Worm (Caenorhabditis elegans) whole organism, young adult: Measurements from ENCODE around the gene str-20.

Source experiments
- B0336.3 ChIP-seq: fragments of 200-800 bp; sonication (Bioruptor generic); IDR thresholded peaks from 2 replicates; pipeline ENCODE4 v1.3.6; 2022; ENCODE audit warnings: missing genetic modification characterization, missing compliant biosample characterization
- C17E4.6 ChIP-seq: fragments of 200-800 bp; sonication (Bioruptor generic); IDR thresholded peaks from 2 replicates; pipeline ENCODE4 v1.3.6; 2022; ENCODE audit warnings: missing genetic modification reagents, missing genetic modification characterization, missing compliant biosample characterization
- Y53F4B.3 ChIP-seq: fragments of 200-800 bp; sonication (Bioruptor generic); IDR thresholded peaks from 2 replicates; pipeline ENCODE4 v1.3.6; 2022; ENCODE audit warnings: missing genetic modification reagents, missing genetic modification characterization, missing compliant biosample characterization
- Y53G8AR.9 ChIP-seq: fragments of 200-800 bp; sonication (Bioruptor generic); conservative IDR thresholded peaks from 2 replicates; pipeline ENCODE4 v1.3.6; 2022; ENCODE audit warnings: missing genetic modification reagents, missing genetic modification characterization, missing compliant biosample characterization
- ZK185.1 ChIP-seq: sonication (generic microtip); optimal IDR thresholded peaks from 2 replicates; lab custom pipeline; 2016; ENCODE audit warnings: mild to moderate bottlenecking, missing genetic modification characterization, missing compliant biosample characterization; ENCODE audit not compliant: poor library complexity, severe bottlenecking
- akir-1 ChIP-seq: fragments of 200-800 bp; sonication (Bioruptor generic); optimal IDR thresholded peaks from 2 replicates; lab custom pipeline; 2018; ENCODE audit warnings: mild to moderate bottlenecking, missing genetic modification characterization, moderate library complexity, missing compliant biosample characterization
- ama-1 ChIP-seq, 3 experiments: fragments of 150-350 bp in 1 of 3; sonication (generic microtip) in 2 of 3; optimal IDR thresholded peaks; 2 replicates each; lab custom pipeline; 2014 to 2018; ENCODE audit warnings: missing biosample characterization in 2 of 3, missing genetic modification characterization in 2 of 3, missing genetic modification reagents in 2 of 3
- bed-2 ChIP-seq: fragments of 200-800 bp; sonication (Bioruptor generic); IDR thresholded peaks from 2 replicates; pipeline ENCODE4 v1.3.6; 2022; ENCODE audit warnings: missing genetic modification reagents, missing genetic modification characterization, missing compliant biosample characterization
- ccch-3 ChIP-seq: fragments of 200-800 bp; sonication (Bioruptor generic); optimal IDR thresholded peaks from 2 replicates; lab custom pipeline; 2018; ENCODE audit warnings: mild to moderate bottlenecking, missing genetic modification characterization, missing compliant biosample characterization
- cebp-1 ChIP-seq, 2 experiments: fragments of 200-800 bp in 1 of 2; sonication (Bioruptor generic) in 1 of 2; sonication (generic microtip) in 1 of 2; IDR thresholded peaks in 1 of 2; optimal IDR thresholded peaks in 1 of 2; 2 replicates each; pipeline versions ENCODE4 v1.3.6 to Lab custom; 2017 to 2022; ENCODE audit warnings: missing compliant biosample characterization in 2 of 2, missing genetic modification characterization in 2 of 2, mild to moderate bottlenecking in 1 of 2, missing genetic modification reagents in 1 of 2, moderate library complexity in 1 of 2
- cebp-2 ChIP-seq: fragments of 200-800 bp; sonication (Bioruptor generic); IDR thresholded peaks from 2 replicates; pipeline ENCODE4 v1.3.6; 2022; ENCODE audit warnings: missing genetic modification characterization, missing compliant biosample characterization
- ceh-40 ChIP-seq: fragments of 200-800 bp; sonication (Bioruptor generic); IDR thresholded peaks from 2 replicates; pipeline ENCODE4 v1.3.6; 2022; ENCODE audit warnings: missing genetic modification characterization, missing compliant biosample characterization
- ceh-58 ChIP-seq: fragments of 200-800 bp; sonication (Bioruptor generic); IDR thresholded peaks from 2 replicates; pipeline ENCODE4 v1.3.6; 2022; ENCODE audit warnings: missing genetic modification characterization, missing compliant biosample characterization
- egl-44 ChIP-seq: fragments of 200-800 bp; sonication (Bioruptor generic); IDR thresholded peaks from 2 replicates; pipeline ENCODE4 v1.3.6; 2022; ENCODE audit warnings: missing genetic modification reagents, missing genetic modification characterization, missing compliant biosample characterization
- egrh-3 ChIP-seq: fragments of 200-800 bp; sonication (Bioruptor generic); IDR thresholded peaks from 2 replicates; pipeline ENCODE4 v1.3.6; 2022; ENCODE audit warnings: missing genetic modification reagents, missing genetic modification characterization, missing compliant biosample characterization
- him-1 ChIP-seq: sonication (generic microtip); optimal IDR thresholded peaks from 2 replicates; lab custom pipeline; 2016; ENCODE audit warnings: missing genotype, missing genetic modification reagents, missing genetic modification characterization, missing compliant biosample characterization
- hlh-12 ChIP-seq: sonication (generic microtip); optimal IDR thresholded peaks from 2 replicates; lab custom pipeline; 2016; ENCODE audit warnings: missing genetic modification characterization, missing compliant biosample characterization
- hrde-1 ChIP-seq: sonication (generic microtip); optimal IDR thresholded peaks from 2 replicates; lab custom pipeline; 2016; ENCODE audit warnings: missing genetic modification characterization, mild to moderate bottlenecking, missing compliant biosample characterization, moderate library complexity, missing genotype, missing genetic modification reagents, borderline replicate concordance
- lin-26 ChIP-seq: fragments of 200-800 bp; sonication (Bioruptor generic); IDR thresholded peaks from 2 replicates; pipeline ENCODE4 v1.3.6; 2022; ENCODE audit warnings: missing genetic modification reagents, missing genetic modification characterization, missing compliant biosample characterization
- lin-35 ChIP-seq, 3 experiments: fragments of 150-350 bp in 2 of 3; sonication (generic microtip) in 1 of 3; optimal IDR thresholded peaks; 2 replicates each; lab custom pipeline; 2014 to 2018; ENCODE audit warnings: missing biosample characterization in 3 of 3, missing genetic modification characterization in 3 of 3, missing genetic modification reagents in 3 of 3
- lsl-1 ChIP-seq: fragments of 200-800 bp; sonication (Bioruptor generic); optimal IDR thresholded peaks from 2 replicates; lab custom pipeline; 2018; ENCODE audit warnings: mild to moderate bottlenecking, missing genetic modification characterization, moderate library complexity, missing compliant biosample characterization
- madf-8 ChIP-seq: fragments of 200-800 bp; sonication (Bioruptor generic); conservative IDR thresholded peaks from 2 replicates; pipeline ENCODE4 v1.3.6; 2022; ENCODE audit warnings: missing genetic modification reagents, missing genetic modification characterization, missing compliant biosample characterization
- nfyb-1 ChIP-seq: fragments of 200-800 bp; sonication (Bioruptor generic); IDR thresholded peaks from 2 replicates; pipeline ENCODE4 v1.3.6; 2022; ENCODE audit warnings: missing genetic modification reagents, missing genetic modification characterization, missing compliant biosample characterization
- nhr-90 ChIP-seq: sonication (generic microtip); optimal IDR thresholded peaks from 2 replicates; lab custom pipeline; 2016; ENCODE audit warnings: missing genotype, mild to moderate bottlenecking, missing genetic modification characterization, missing compliant biosample characterization
- repo-1 ChIP-seq: sonication (generic microtip); optimal IDR thresholded peaks from 2 replicates; lab custom pipeline; 2017; ENCODE audit warnings: mild to moderate bottlenecking, missing genetic modification characterization, missing compliant biosample characterization
- snpc-3.4 ChIP-seq: sonication (generic microtip); optimal IDR thresholded peaks from 2 replicates; lab custom pipeline; 2017; ENCODE audit warnings: missing genetic modification characterization, mild to moderate bottlenecking, missing compliant biosample characterization, antibody characterized with exemption, moderate library complexity, missing genotype, missing genetic modification reagents
- somi-1 ChIP-seq: fragments of 200-800 bp; sonication (Bioruptor generic); optimal IDR thresholded peaks from 2 replicates; lab custom pipeline; 2018; ENCODE audit warnings: mild to moderate bottlenecking, missing genetic modification characterization, missing compliant biosample characterization
- tlf-1 ChIP-seq: fragments of 200-800 bp; sonication (Bioruptor generic); optimal IDR thresholded peaks from 2 replicates; lab custom pipeline; 2018; ENCODE audit warnings: mild to moderate bottlenecking, missing genetic modification characterization, missing compliant biosample characterization
- xnd-1 ChIP-seq: sonication (generic microtip); optimal IDR thresholded peaks from 2 replicates; lab custom pipeline; 2016; ENCODE audit warnings: missing genotype, missing genetic modification reagents, missing genetic modification characterization, missing compliant biosample characterization
- zfh-2 ChIP-seq: fragments of 200-800 bp; sonication (Bioruptor generic); conservative IDR thresholded peaks from 2 replicates; pipeline ENCODE4 v1.3.6; 2022; ENCODE audit warnings: missing genetic modification reagents, missing genetic modification characterization, missing compliant biosample characterization
- zim-3 ChIP-seq: sonication (generic microtip); optimal IDR thresholded peaks from 2 replicates; lab custom pipeline; 2017; ENCODE audit warnings: mild to moderate bottlenecking, missing genetic modification characterization, moderate library complexity, missing compliant biosample characterization
- ztf-22 ChIP-seq: fragments of 200-800 bp; sonication (Bioruptor generic); optimal IDR thresholded peaks from 2 replicates; lab custom pipeline; 2018; ENCODE audit warnings: mild to moderate bottlenecking, missing genetic modification characterization, moderate library complexity, missing compliant biosample characterization
- ztf-28 ChIP-seq: fragments of 200-800 bp; sonication (Bioruptor generic); IDR thresholded peaks from 2 replicates; pipeline ENCODE4 v1.3.6; 2022; ENCODE audit warnings: missing genetic modification reagents, missing genetic modification characterization, missing compliant biosample characterization

str-20 gene

DNA sequence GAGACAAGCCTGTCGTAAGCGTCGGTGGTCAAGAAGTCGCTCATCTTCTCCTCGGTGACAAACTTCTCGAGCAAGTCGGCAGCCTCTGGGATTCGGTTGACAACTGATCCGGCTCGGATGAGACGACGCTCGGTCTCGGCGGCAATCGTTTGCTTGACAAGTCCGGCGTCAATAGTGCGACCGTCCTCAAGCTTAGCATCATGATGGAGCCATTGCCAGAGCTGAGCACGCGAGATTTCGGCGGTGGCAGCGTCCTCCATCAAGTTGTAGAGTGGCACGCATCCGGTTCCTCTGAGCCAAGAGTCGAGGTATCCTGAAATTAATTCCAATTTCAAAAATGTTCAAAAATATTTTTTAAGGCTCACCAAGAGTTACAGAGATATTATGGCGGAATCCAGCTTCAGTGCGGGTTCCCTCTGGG is 31.8 kb upstream of the str-20 start:
- TF ChIP-seq repo-1 (tag; lab: Kevin White, UChicago) = peak; percentile 61
- TF ChIP-seq zim-3 (tag; lab: Kevin White, UChicago) = peak; percentile 54
- peak; percentile 22 for TF ChIP-seq snpc-3.4 (tag; lab: Kevin White, UChicago)
- peak; percentile 75 for TF ChIP-seq zfh-2 (GFP tag; lab: Robert Waterston, UW)
- no peak for TF ChIP-seq ceh-40 (GFP tag; lab: Robert Waterston, UW)
- TF ChIP-seq C17E4.6 = no peak
- TF ChIP-seq ccch-3 (GFP tag; lab: Kevin White, UChicago) = peak; percentile 28
- TF ChIP-seq B0336.3 (GFP tag; lab: Robert Waterston, UW) = peak; percentile 6
- TF ChIP-seq ztf-28 = peak; percentile 48; the same call in 1 of the 2 replicates
- TF ChIP-seq egrh-3 (GFP tag; lab: Robert Waterston, UW) = peak; percentile 62; the same call in 1 of the 2 replicates
- TF ChIP-seq lin-35 (GFP tag; optimal IDR thresholded peaks at IDR 0.05; lab: Kevin White, UChicago) = peak in 1 of 3 experiments; percentile 43
- no peak for TF ChIP-seq madf-8 (GFP tag; lab: Robert Waterston, UW)
- TF ChIP-seq xnd-1 (tag; lab: Kevin White, UChicago) = no peak
- 0 out of 2 replicates have a peak, but pooled peaks have one; percentile 6 for TF ChIP-seq Y53F4B.3 (GFP tag; lab: Robert Waterston, UW)
- TF ChIP-seq nhr-90 = peak; percentile 18
- peak; percentile 60 for TF ChIP-seq lin-26 (GFP tag; lab: Robert Waterston, UW)

DNA sequence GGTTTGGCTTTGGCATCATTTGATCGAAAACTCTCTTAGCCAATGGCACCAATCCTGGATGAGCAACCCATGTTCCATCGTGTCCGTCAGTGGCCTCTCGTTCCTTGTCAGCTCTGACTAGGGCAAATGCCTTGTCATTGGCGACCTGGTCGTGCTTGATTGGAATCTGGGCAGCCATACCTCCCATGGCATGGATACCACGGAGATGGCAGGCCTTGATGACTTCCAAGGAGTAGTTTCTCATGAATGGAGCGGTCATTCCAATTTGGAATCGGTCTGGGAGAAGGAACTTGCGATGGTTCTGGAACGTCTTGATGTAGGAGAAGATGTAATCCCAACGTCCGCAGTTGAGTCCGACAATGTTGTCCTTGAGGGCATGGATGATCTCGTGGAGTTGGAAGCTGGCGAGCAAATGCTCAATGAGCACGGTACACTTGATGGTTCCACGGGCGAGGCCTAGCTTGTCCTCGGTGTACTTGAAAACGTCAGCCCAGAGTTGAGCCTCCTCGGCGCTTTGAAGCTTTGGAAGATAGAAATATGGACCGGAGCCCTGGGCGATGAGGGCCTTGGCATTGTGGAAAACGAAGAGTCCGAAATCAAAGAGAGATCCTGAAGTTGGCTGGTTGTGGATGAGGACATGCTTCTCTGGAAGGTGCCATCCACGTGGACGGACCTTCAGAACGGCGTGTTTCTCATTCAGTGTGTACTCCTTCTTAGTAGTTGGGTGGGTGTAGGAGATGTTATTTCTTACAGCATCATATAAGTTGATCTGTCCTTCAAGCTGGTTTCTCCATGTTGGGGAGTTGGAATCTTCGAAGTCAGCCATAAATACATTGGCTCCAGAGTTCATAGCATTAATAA is 31.1 kb upstream of the str-20 start:
- no peak for TF ChIP-seq him-1 (tag; lab: Kevin White, UChicago)
- no peak for TF ChIP-seq lsl-1 (GFP tag; lab: Kevin White, UChicago)
- TF ChIP-seq ama-1 (optimal IDR thresholded peaks at IDR 0.05; lab: Kevin White, UChicago) = peak; percentile 88
- peak in 1 of 2 experiments; percentile 12 for TF ChIP-seq ama-1 (GFP tag; optimal IDR thresholded peaks at IDR 0.05; lab: Kevin White, UChicago)
- TF ChIP-seq ztf-22 (GFP tag; lab: Kevin White, UChicago) = no peak
- TF ChIP-seq hrde-1 (tag; lab: Kevin White, UChicago) = no peak
- no peak for TF ChIP-seq cebp-2
- TF ChIP-seq hlh-12 (tag; lab: Kevin White, UChicago) = no peak
- peak; percentile 25 for TF ChIP-seq egl-44 (GFP tag; lab: Robert Waterston, UW)
- TF ChIP-seq somi-1 (GFP tag; lab: Kevin White, UChicago) = peak; percentile 18
- TF ChIP-seq Y53G8AR.9 = peak; percentile 10
- no peak for TF ChIP-seq akir-1
- 0 out of 2 replicates have a peak, but pooled peaks have one; percentile 14 for TF ChIP-seq nfyb-1
- TF ChIP-seq ceh-40 (GFP tag; lab: Robert Waterston, UW) = 0 out of 2 replicates have a peak, but pooled peaks have one; percentile 5
- TF ChIP-seq lin-26 (GFP tag; lab: Robert Waterston, UW) = peak; percentile 75; the same call in 1 of the 2 replicates
- no peak for TF ChIP-seq nhr-90
- TF ChIP-seq B0336.3 (GFP tag; lab: Robert Waterston, UW) = peak; percentile 6
- TF ChIP-seq ZK185.1 = peak; percentile 67
- no peak for TF ChIP-seq cebp-1 (GFP tag; IDR thresholded peaks at IDR 0.05; lab: Robert Waterston, UW)
- TF ChIP-seq cebp-1 (tag; optimal IDR thresholded peaks at IDR 0.05; lab: Kevin White, UChicago) = peak; percentile 6
- no peak for TF ChIP-seq bed-2 (GFP tag; lab: Robert Waterston, UW)
- TF ChIP-seq tlf-1 = peak; percentile 9
- TF ChIP-seq ceh-58 (GFP tag; lab: Robert Waterston, UW) = 0 out of 2 replicates have a peak, but pooled peaks have one; percentile 16
